Fruit fly (Drosophila melanogaster) whole organism: ENCODE measurements around the gene CG13114.

ENCODE experiments used
- CG8478 ChIP-seq: fragments of >200 bp; optimal IDR thresholded peaks from 2 replicates; lab custom pipeline; 2018; ENCODE audit warnings: inconsistent platforms
- Dll ChIP-seq: fragments of >200 bp; optimal IDR thresholded peaks from 2 replicates; lab custom pipeline; 2017
- EcR ChIP-seq, 2 experiments: fragments of >200 bp; optimal IDR thresholded peaks; 2 replicates each; lab custom pipeline; 2017; ENCODE audit warnings: missing biosample characterization in 2 of 2, missing genetic modification characterization in 2 of 2, missing genetic modification reagents in 2 of 2
- pan ChIP-seq: fragments of >200 bp; optimal IDR thresholded peaks from 2 replicates; lab custom pipeline; 2017
- psq ChIP-seq: fragments of >200 bp; optimal IDR thresholded peaks from 2 replicates; lab custom pipeline; 2017
- usp ChIP-seq: fragments of >200 bp; optimal IDR thresholded peaks from 2 replicates; lab custom pipeline; 2017; ENCODE audit warnings: missing biosample characterization, missing genetic modification characterization, mixed read lengths

- TF ChIP-seq CG8478 (lab: Kevin White, UChicago), result no peak
- TF ChIP-seq usp, result no peak
- TF ChIP-seq EcR (GFP tag; optimal IDR thresholded peaks at IDR 0.05; lab: Kevin White, UChicago), result no peak
- no peak for TF ChIP-seq pan (lab: Kevin White, UChicago)
- TF ChIP-seq psq (lab: Kevin White, UChicago), result no peak
- TF ChIP-seq Dll (lab: Kevin White, UChicago), result no peak
Measured at dm6 chr2L:9542578-9542977, 3.0 kb upstream of the CG13114 start, which contains the start of gene Cpr30B.
